Fruit fly (Drosophila melanogaster): ENCODE data around the gene CycD.

CycD gene

DNA sequence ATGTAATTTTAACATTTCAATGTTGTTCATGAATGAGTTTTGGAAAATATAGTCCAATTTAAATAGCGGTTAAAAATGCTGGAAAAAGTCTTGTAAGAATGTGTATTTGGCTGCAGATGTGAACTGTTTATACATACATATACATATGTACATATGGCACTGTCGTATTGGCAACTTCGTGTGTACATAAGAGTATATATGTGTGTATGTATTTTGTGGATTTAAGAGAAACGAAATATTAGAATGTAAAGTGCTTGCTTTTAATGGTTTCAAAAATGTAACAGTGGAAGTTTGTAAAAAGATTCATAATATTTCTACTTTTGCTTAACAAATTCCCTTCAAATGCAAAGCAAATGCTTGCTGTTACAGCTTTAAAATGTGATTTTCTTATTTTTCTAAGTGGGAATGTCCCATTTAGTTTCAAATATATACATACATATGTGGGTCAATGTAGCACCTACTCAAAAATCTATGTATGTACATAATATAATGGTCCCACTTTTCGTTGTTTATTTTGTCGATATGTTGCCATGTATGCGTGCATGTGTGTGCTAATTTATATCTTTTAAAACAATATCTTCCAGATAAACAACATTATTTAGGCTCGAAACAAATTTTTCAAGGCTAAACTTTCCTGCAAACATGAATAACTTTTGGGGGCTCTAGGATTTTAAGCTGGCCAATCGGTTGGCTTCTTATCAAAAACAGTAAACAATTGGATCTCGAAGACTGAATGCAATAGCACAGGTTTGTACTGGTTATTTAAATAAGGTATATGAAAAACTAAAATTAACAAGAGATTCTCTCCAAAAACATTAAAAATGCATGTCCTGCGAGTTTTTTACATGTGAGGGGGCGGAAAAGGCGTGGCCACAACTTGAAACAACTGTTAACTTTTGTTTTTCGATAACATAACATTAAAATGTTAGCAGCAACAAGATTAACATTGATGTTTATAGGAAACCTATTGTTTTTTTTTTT lies 38.4 kb downstream of the CycD start (continued):
- TF ChIP-seq CG3726 (GFP tag; IDR thresholded peaks at IDR 0.05) (no peak), CG12659 (GFP tag; optimal IDR thresholded peaks at IDR 0.05) (peak; percentile 68), mirr (GFP tag; optimal IDR thresholded peaks at IDR 0.05) (peak; percentile 93), Scr (GFP tag; IDR thresholded peaks at IDR 0.05; ENCODE audit: partially characterized antibody) (no peak), CG8089 (GFP tag; optimal IDR thresholded peaks at IDR 0.05) (peak; percentile 53), BtbVII (GFP tag; optimal IDR thresholded peaks at IDR 0.05) (peak; percentile 85), chif (GFP tag; optimal IDR thresholded peaks at IDR 0.05) (peak in 1 of 2 experiments; percentile 3), CG13894 (tag; optimal IDR thresholded peaks at IDR 0.05) (no peak), HmgZ (tag; optimal IDR thresholded peaks at IDR 0.05) (peak; percentile 80), peb (GFP tag; IDR thresholded peaks at IDR 0.05) (no peak), Taf1 (GFP tag; IDR thresholded peaks at IDR 0.05) (no peak), Dip3 (GFP tag; optimal IDR thresholded peaks at IDR 0.05) (peak; percentile 35), CG1602 (GFP tag; optimal IDR thresholded peaks at IDR 0.05) (peak; percentile 40), Eip74EF (GFP tag; optimal IDR thresholded peaks at IDR 0.05) (no peak), Hr3 (GFP tag; optimal IDR thresholded peaks at IDR 0.05) (no peak), CG2116 (GFP tag; optimal IDR thresholded peaks at IDR 0.05) (peak; percentile 56), nmo (GFP tag; optimal IDR thresholded peaks at IDR 0.05) (no peak), C15 (GFP tag; IDR thresholded peaks at IDR 0.05) (no peak), PHDP (tag; optimal IDR thresholded peaks at IDR 0.05) (peak; percentile 69), CTCF (GFP tag; optimal IDR thresholded peaks at IDR 0.05) (peak; percentile 11), CG7786 (GFP tag; optimal IDR thresholded peaks at IDR 0.05) (peak; percentile 13), Ssrp (tag; optimal IDR thresholded peaks at IDR 0.05) (no peak), Gug (GFP tag; IDR thresholded peaks at IDR 0.05) (no peak), CG3995 (GFP tag; optimal IDR thresholded peaks at IDR 0.05) (no peak), sna (GFP tag; IDR thresholded peaks at IDR 0.05; ENCODE audit: partially characterized antibody) (no peak), MBD-R2 (GFP tag; IDR thresholded peaks at IDR 0.05) (no peak), schlank (tag; optimal IDR thresholded peaks at IDR 0.05) (peak; percentile 62), z (GFP tag; IDR thresholded peaks at IDR 0.05) (no peak), CG9215 (GFP tag; IDR thresholded peaks at IDR 0.05) (no peak), lmd (GFP tag; IDR thresholded peaks at IDR 0.05) (no peak), CG15696 (tag; optimal IDR thresholded peaks at IDR 0.05) (peak; percentile 66), CG18619 (GFP tag; optimal IDR thresholded peaks at IDR 0.05) (peak; percentile 65), Pdp1 (GFP tag; optimal IDR thresholded peaks at IDR 0.05) (peak in 1 of 2 experiments; percentile 23), unc-4 (GFP tag; IDR thresholded peaks at IDR 0.05; ENCODE audit: partially characterized antibody) (no peak), knrl (GFP tag; IDR thresholded peaks at IDR 0.05; ENCODE audit: partially characterized antibody) (no peak), CG9727 (GFP tag; optimal IDR thresholded peaks at IDR 0.05) (peak; percentile 63), Sry-δ (GFP tag; optimal IDR thresholded peaks at IDR 0.05) (peak; percentile 25), sr (GFP tag; IDR thresholded peaks at IDR 0.05) (no peak), CG18262 (tag; optimal IDR thresholded peaks at IDR 0.05) (peak; percentile 20), Dp (GFP tag; optimal IDR thresholded peaks at IDR 0.05) (no peak), fu2 (GFP tag; optimal IDR thresholded peaks at IDR 0.05) (no peak), CG33213 (GFP tag; optimal IDR thresholded peaks at IDR 0.05) (peak; percentile 68), CG6272 (GFP tag; IDR thresholded peaks at IDR 0.05) (no peak), Dad (GFP tag; optimal IDR thresholded peaks at IDR 0.05) (no peak), bsh (GFP tag; optimal IDR thresholded peaks at IDR 0.05) (peak in 1 of 2 experiments; percentile 53), ems (GFP tag; optimal IDR thresholded peaks at IDR 0.05) (no peak), CG2678 (tag; optimal IDR thresholded peaks at IDR 0.05) (no peak), CG32532 (GFP tag; IDR thresholded peaks at IDR 0.05) (peak; percentile 16; the same call in 1 of the 2 replicates)

All from whole organism, embryonic.